Fruit fly (Drosophila melanogaster) whole organism, embryonic: Measurements from ENCODE around the gene RpS17.

Experiments
- Asciz ChIP-seq: fragments of 200-800 bp; sonication (Bioruptor generic); optimal IDR thresholded peaks from 2 replicates; lab custom pipeline; 2017; ENCODE audit warnings: missing biosample characterization, mild to moderate bottlenecking, missing genetic modification characterization, missing genetic modification reagents
- Atf6 ChIP-seq: fragments of 200-800 bp; sonication (Bioruptor generic); IDR thresholded peaks from 2 replicates; pipeline ENCODE4 v1.3.6; 2022; ENCODE audit warnings: missing biosample characterization, missing genetic modification characterization
- BtbVII ChIP-seq: fragments of 200-800 bp; sonication (Bioruptor generic); optimal IDR thresholded peaks from 3 replicates; lab custom pipeline; 2017; ENCODE audit warnings: missing biosample characterization, mild to moderate bottlenecking, missing genetic modification characterization
- CG1024 ChIP-seq: fragments of 200-800 bp; sonication (Bioruptor generic); IDR thresholded peaks from 2 replicates; pipeline ENCODE4 v1.3.6; 2022; ENCODE audit warnings: missing biosample characterization, missing genetic modification characterization
- CG11723 ChIP-seq: fragments of 200-800 bp; sonication (Bioruptor generic); optimal IDR thresholded peaks from 2 replicates; lab custom pipeline; 2017; ENCODE audit warnings: missing biosample characterization, mild to moderate bottlenecking, missing genetic modification characterization
- CG12942 ChIP-seq: fragments of 200-800 bp; sonication (Bioruptor generic); optimal IDR thresholded peaks from 3 replicates; lab custom pipeline; 2016; ENCODE audit warnings: missing biosample characterization, missing genetic modification characterization
- CG14667 ChIP-seq: fragments of 200-800 bp; sonication (Bioruptor generic); IDR thresholded peaks from 2 replicates; pipeline ENCODE4 v1.3.6; 2022; ENCODE audit warnings: missing biosample characterization, missing genetic modification characterization
- CG15696 ChIP-seq: fragments of 200-800 bp; sonication (Bioruptor generic); optimal IDR thresholded peaks from 2 replicates; lab custom pipeline; 2019; ENCODE audit warnings: missing biosample characterization, mild to moderate bottlenecking, missing genetic modification characterization, moderate library complexity
- CG17829 ChIP-seq: fragments of 200-800 bp; optimal IDR thresholded peaks from 2 replicates; lab custom pipeline; 2019; ENCODE audit warnings: missing biosample characterization, mild to moderate bottlenecking, missing genetic modification characterization, moderate library complexity
- CG1792 ChIP-seq: fragments of 200-800 bp; sonication (Bioruptor generic); optimal IDR thresholded peaks from 2 replicates; lab custom pipeline; 2016; ENCODE audit warnings: missing biosample characterization, missing genetic modification characterization
- CG2129 ChIP-seq: fragments of 200-800 bp; sonication (Bioruptor generic); IDR thresholded peaks from 2 replicates; pipeline ENCODE4 v1.3.6; 2022; ENCODE audit warnings: missing biosample characterization, missing genetic modification characterization; ENCODE audit not compliant: partially characterized antibody
- CG31365 ChIP-seq: fragments of 200-800 bp; sonication (Bioruptor generic); optimal IDR thresholded peaks from 2 replicates; lab custom pipeline; 2018; ENCODE audit warnings: missing biosample characterization, mild to moderate bottlenecking, missing genetic modification characterization
- CG34376 ChIP-seq: fragments of 200-800 bp; sonication (Bioruptor generic); optimal IDR thresholded peaks from 2 replicates; lab custom pipeline; 2018; ENCODE audit warnings: missing biosample characterization, mild to moderate bottlenecking, missing genetic modification characterization
- CG34422 ChIP-seq: fragments of 200-800 bp; sonication (Bioruptor generic); IDR thresholded peaks from 3 replicates; pipeline ENCODE4 v1.3.6; 2022; ENCODE audit warnings: missing biosample characterization, missing genetic modification characterization
- CG4820 ChIP-seq: fragments of 200-800 bp; sonication (Bioruptor generic); optimal IDR thresholded peaks from 3 replicates; lab custom pipeline; 2016; ENCODE audit warnings: missing biosample characterization, missing genetic modification characterization
- CG6175 ChIP-seq: fragments of 200-800 bp; sonication (Bioruptor generic); IDR thresholded peaks from 3 replicates; pipeline ENCODE4 v1.3.6; 2022; ENCODE audit warnings: missing biosample characterization, missing genetic modification characterization
- CG7357 ChIP-seq: fragments of 200-800 bp; sonication (Bioruptor generic); IDR thresholded peaks from 3 replicates; pipeline ENCODE4 v1.3.6; 2022; ENCODE audit warnings: missing biosample characterization, missing genetic modification characterization
- CG8290 ChIP-seq, 3 experiments: fragments of 200-800 bp; sonication (Bioruptor generic); optimal IDR thresholded peaks; 2 replicates each; lab custom pipeline; 2016 to 2019; ENCODE audit warnings: missing biosample characterization in 3 of 3, missing genetic modification characterization in 3 of 3, mild to moderate bottlenecking in 2 of 3, moderate library complexity in 1 of 3
- CG9797 ChIP-seq: fragments of 200-800 bp; sonication (Bioruptor generic); optimal IDR thresholded peaks from 3 replicates; lab custom pipeline; 2018; ENCODE audit warnings: missing biosample characterization, mild to moderate bottlenecking, missing genetic modification characterization
- CrebB ChIP-seq: fragments of 200-800 bp; sonication (Bioruptor generic); optimal IDR thresholded peaks from 3 replicates; lab custom pipeline; 2018; ENCODE audit warnings: missing biosample characterization, mild to moderate bottlenecking, missing genetic modification characterization
- H15 ChIP-seq: fragments of 200-800 bp; sonication (Bioruptor generic); IDR thresholded peaks from 3 replicates; pipeline ENCODE4 v1.3.6; 2022; ENCODE audit warnings: missing biosample characterization, missing genetic modification characterization
- Hmr ChIP-seq: fragments of 200-800 bp; sonication (Bioruptor generic); optimal IDR thresholded peaks from 3 replicates; lab custom pipeline; 2017; ENCODE audit warnings: mild to moderate bottlenecking, missing biosample characterization, missing genetic modification reagents, missing genetic modification characterization
- Meics ChIP-seq: fragments of 200-800 bp; sonication (Bioruptor generic); optimal IDR thresholded peaks from 2 replicates; lab custom pipeline; 2017; ENCODE audit warnings: missing biosample characterization, mild to moderate bottlenecking, missing genetic modification characterization
- Mrtf ChIP-seq: fragments of 200-800 bp; sonication (Bioruptor generic); IDR thresholded peaks from 3 replicates; pipeline ENCODE4 v1.3.6; 2022; ENCODE audit warnings: missing biosample characterization, missing genetic modification characterization
- Rfx ChIP-seq: fragments of 200-800 bp; sonication (Bioruptor generic); IDR thresholded peaks from 2 replicates; pipeline ENCODE4 v1.3.6; 2022; ENCODE audit warnings: missing biosample characterization, missing genetic modification characterization
- Taf1 ChIP-seq: fragments of 200-800 bp; sonication (Bioruptor generic); IDR thresholded peaks from 2 replicates; pipeline ENCODE4 v1.3.6; 2022; ENCODE audit warnings: missing biosample characterization, missing genetic modification characterization
- Trl ChIP-seq, 3 experiments: fragments of >200 bp in 2 of 3; fragments of 200-800 bp in 1 of 3; sonication (Bioruptor generic) in 1 of 3; optimal IDR thresholded peaks; 2 replicates in 1 of 3; 3 replicates in 2 of 3; lab custom pipeline; 2016 to 2017; ENCODE audit warnings: missing biosample characterization in 1 of 3, missing genetic modification characterization in 1 of 3
- YL-1 ChIP-seq: fragments of 200-800 bp; sonication (Bioruptor generic); optimal IDR thresholded peaks from 3 replicates; lab custom pipeline; 2017; ENCODE audit warnings: missing biosample characterization, mild to moderate bottlenecking, missing genetic modification characterization
- bbx ChIP-seq: fragments of 200-800 bp; sonication (Bioruptor generic); IDR thresholded peaks from 2 replicates; pipeline ENCODE4 v1.3.6; 2022; ENCODE audit warnings: missing biosample characterization, missing genetic modification characterization; ENCODE audit not compliant: partially characterized antibody
- bowl ChIP-seq: fragments of 200-800 bp; sonication (Bioruptor generic); IDR thresholded peaks from 2 replicates; pipeline ENCODE4 v1.3.6; 2022; ENCODE audit warnings: missing biosample characterization, missing genetic modification characterization
- chinmo ChIP-seq: fragments of 200-800 bp; sonication (Bioruptor generic); IDR thresholded peaks from 4 replicates; pipeline ENCODE4 v1.3.6; 2022; ENCODE audit warnings: missing biosample characterization, missing genetic modification characterization; ENCODE audit not compliant: partially characterized antibody
- crol ChIP-seq: fragments of 200-800 bp; sonication (Bioruptor generic); IDR thresholded peaks from 2 replicates; pipeline ENCODE4 v1.3.6; 2022; ENCODE audit warnings: missing biosample characterization, missing genetic modification characterization
- danr ChIP-seq: fragments of 200-800 bp; sonication (Bioruptor generic); IDR thresholded peaks from 2 replicates; pipeline ENCODE4 v1.3.6; 2022; ENCODE audit warnings: missing biosample characterization, missing genetic modification characterization
- esg ChIP-seq: fragments of 200-800 bp; sonication (Bioruptor generic); conservative IDR thresholded peaks from 2 replicates; pipeline ENCODE4 v1.3.6; 2022; ENCODE audit warnings: missing biosample characterization, missing genetic modification characterization
- eve ChIP-seq, 2 experiments: fragments of >200 bp; optimal IDR thresholded peaks; 2 replicates each; lab custom pipeline; 2017; ENCODE audit warnings: missing biosample characterization in 2 of 2, missing genetic modification characterization in 2 of 2
- hth ChIP-seq: fragments of >200 bp; optimal IDR thresholded peaks from 2 replicates; lab custom pipeline; 2017; ENCODE audit warnings: inconsistent platforms
- ind ChIP-seq: fragments of 200-800 bp; sonication (Bioruptor generic); optimal IDR thresholded peaks from 3 replicates; lab custom pipeline; 2016; ENCODE audit warnings: missing biosample characterization, missing genetic modification characterization
- mirr ChIP-seq: fragments of 200-800 bp; sonication (Bioruptor generic); optimal IDR thresholded peaks from 3 replicates; lab custom pipeline; 2018; ENCODE audit warnings: missing biosample characterization, mild to moderate bottlenecking, missing genetic modification characterization
- otp ChIP-seq: fragments of 200-800 bp; sonication (Bioruptor generic); IDR thresholded peaks from 3 replicates; pipeline ENCODE4, ENCODE4 v1.3.6; 2022; ENCODE audit warnings: missing biosample characterization, missing genetic modification characterization
- pan ChIP-seq, 4 experiments: fragments of >200 bp in 3 of 4; fragments of 200-800 bp in 1 of 4; sonication (Bioruptor generic) in 1 of 4; optimal IDR thresholded peaks in 3 of 4; IDR thresholded peaks in 1 of 4; 2 replicates each; pipeline versions ENCODE4 v1.3.6 to Lab custom; 2017 to 2022; ENCODE audit warnings: missing biosample characterization in 2 of 4, missing genetic modification characterization in 2 of 4, mixed read lengths in 1 of 4
- ranshi ChIP-seq: fragments of 200-800 bp; sonication (Bioruptor generic); IDR thresholded peaks from 2 replicates; pipeline ENCODE4 v1.3.6; 2022; ENCODE audit warnings: missing biosample characterization, missing genetic modification characterization
- sd ChIP-seq: fragments of 200-800 bp; sonication (Bioruptor generic); optimal IDR thresholded peaks from 3 replicates; lab custom pipeline; 2018; ENCODE audit warnings: missing biosample characterization, mild to moderate bottlenecking, missing genetic modification characterization, moderate library complexity
- sens-2 ChIP-seq: fragments of 200-800 bp; sonication (Bioruptor generic); IDR thresholded peaks from 2 replicates; pipeline ENCODE4 v1.3.6; 2022; ENCODE audit warnings: missing biosample characterization, missing genetic modification characterization
- slbo ChIP-seq: fragments of 200-800 bp; sonication (Bioruptor generic); IDR thresholded peaks from 2 replicates; pipeline ENCODE4 v1.3.6; 2022; ENCODE audit warnings: missing biosample characterization, missing genetic modification characterization
- slou ChIP-seq: fragments of 200-800 bp; sonication (Bioruptor generic); optimal IDR thresholded peaks from 3 replicates; lab custom pipeline; 2016; ENCODE audit warnings: missing biosample characterization, missing genetic modification characterization
- tup ChIP-seq: fragments of 200-800 bp; sonication (Bioruptor generic); optimal IDR thresholded peaks from 2 replicates; lab custom pipeline; 2016; ENCODE audit warnings: missing biosample characterization, mild to moderate bottlenecking, missing genetic modification characterization, moderate library complexity
- wek ChIP-seq: fragments of 200-800 bp; sonication (Bioruptor generic); optimal IDR thresholded peaks from 3 replicates; lab custom pipeline; 2018; ENCODE audit warnings: missing biosample characterization, mild to moderate bottlenecking, missing genetic modification characterization, moderate library complexity
- yki ChIP-seq: fragments of >200 bp; optimal IDR thresholded peaks from 3 replicates; lab custom pipeline; 2018

RpS17 gene

DNA sequence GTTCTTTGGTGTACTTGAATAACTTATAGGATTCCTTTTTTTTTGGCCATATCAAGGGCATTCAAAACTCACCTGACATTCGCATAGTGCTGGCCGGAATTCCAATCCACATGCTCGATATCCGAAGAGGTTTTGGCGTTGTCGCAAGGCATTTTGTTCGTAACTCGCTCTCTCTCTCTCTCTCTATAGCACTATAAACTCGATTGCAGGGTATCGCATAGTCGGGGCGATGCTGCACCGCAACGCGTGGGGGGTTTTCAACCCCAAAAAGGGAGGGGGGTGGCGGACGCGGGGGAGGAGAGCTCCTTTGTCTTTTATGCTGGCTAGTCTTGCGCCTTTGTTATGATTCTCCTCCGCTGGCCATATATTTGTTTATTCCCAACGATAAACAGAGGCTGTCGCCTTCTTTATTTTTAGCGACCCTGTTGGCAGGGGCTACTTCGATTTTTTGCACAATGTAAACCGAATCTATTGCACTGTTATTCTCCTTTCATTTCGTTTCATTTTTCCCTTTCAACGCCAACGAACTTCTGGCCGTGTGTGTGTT lies 31.1 kb downstream of the RpS17 start (continued):
- TF ChIP-seq CG12942 (GFP tag; lab: Kevin White, UChicago) (no peak), Atf6 (0 out of 2 replicates have a peak, but pooled peaks have one; percentile 21), CG6175 (GFP tag; lab: Robert Waterston, UW) (peak; percentile 38; the same call in 1 of the 3 replicates), crol (GFP tag; lab: Robert Waterston, UW) (peak; percentile 69), hth (lab: Kevin White, UChicago) (no peak), H15 (0 out of 3 replicates have a peak, but pooled peaks have one; percentile 41), YL-1 (no peak), otp (0 out of 3 replicates have a peak, but pooled peaks have one; percentile 38), Trl (optimal IDR thresholded peaks at IDR 0.05; lab: Kevin White, UChicago) (peak; percentile 14 to 17), Trl (GFP tag; optimal IDR thresholded peaks at IDR 0.05; lab: Kevin White, UChicago) (no peak), sd (tag; lab: Kevin White, UChicago) (peak; percentile 30), slbo (GFP tag; lab: Robert Waterston, UW) (0 out of 2 replicates have a peak, but pooled peaks have one; percentile 20), CG8290 (GFP tag; optimal IDR thresholded peaks at IDR 0.05; lab: Kevin White, UChicago) (no peak), CG8290 (tag; optimal IDR thresholded peaks at IDR 0.05; lab: Kevin White, UChicago) (peak in 1 of 2 experiments; percentile 25), esg (GFP tag; lab: Robert Waterston, UW) (no peak), pan (optimal IDR thresholded peaks at IDR 0.05; lab: Kevin White, UChicago) (peak in 1 of 2 experiments; percentile 46), pan (GFP tag; optimal IDR thresholded peaks at IDR 0.05 in 1 of 2, IDR thresholded peaks at IDR 0.05 in 1 of 2) (peak in 1 of 2 experiments; percentile 7), CG7357 (GFP tag; lab: Robert Waterston, UW) (peak; percentile 39; the same call in 1 of the 3 replicates), CG1024 (peak; percentile 23; the same call in 1 of the 2 replicates), CG4820 (GFP tag; lab: Kevin White, UChicago) (peak; percentile 12), CG34422 (GFP tag; lab: Robert Waterston, UW) (0 out of 3 replicates have a peak, but pooled peaks have one; percentile 15)
- TF ChIP-seq, all 482 proteins: peak for 46

DNA sequence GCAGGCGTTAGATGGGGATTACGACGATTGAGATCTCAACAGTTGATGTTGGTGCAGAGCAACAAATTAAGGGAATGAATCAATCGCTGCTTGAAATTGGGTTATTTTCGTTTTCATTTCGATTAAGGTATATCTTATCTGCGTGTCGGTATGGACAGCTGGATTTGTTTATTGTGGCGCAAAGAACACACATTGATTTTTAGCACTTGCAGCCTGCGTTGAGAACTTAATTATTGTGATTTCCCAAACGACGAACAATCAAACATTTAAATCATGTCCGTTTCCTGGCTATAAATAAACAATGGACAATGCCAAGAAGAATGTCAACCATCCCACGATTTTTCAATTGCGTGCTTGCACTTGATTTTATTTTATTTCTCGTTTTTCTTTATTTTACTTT lies 31.6 kb downstream of the RpS17 start:
- TF ChIP-seq slou (GFP tag; lab: Kevin White, UChicago) (no peak), Rfx (GFP tag; lab: Robert Waterston, UW) (0 out of 2 replicates have a peak, but pooled peaks have one; percentile 1), Meics (GFP tag; lab: Kevin White, UChicago) (no peak), bowl (no peak), mirr (GFP tag; lab: Kevin White, UChicago) (peak; percentile 21), CG17829 (no peak), Hmr (GFP tag; lab: Kevin White, UChicago) (no peak), chinmo (GFP tag; lab: Robert Waterston, UW) (0 out of 4 replicates have a peak, but pooled peaks have one; percentile 48), eve (GFP tag; optimal IDR thresholded peaks at IDR 0.05; lab: Kevin White, UChicago) (peak in 1 of 2 experiments; percentile 64), yki (lab: Kevin White, UChicago) (no peak), ranshi (GFP tag; lab: Robert Waterston, UW) (no peak), CG9797 (GFP tag; lab: Kevin White, UChicago) (no peak), Mrtf (GFP tag; lab: Robert Waterston, UW) (no peak), CG1792 (GFP tag; lab: Kevin White, UChicago) (no peak), CG34376 (no peak), sens-2 (no peak), Taf1 (GFP tag; lab: Robert Waterston, UW) (no peak), CG11723 (GFP tag; lab: Kevin White, UChicago) (no peak)

dm6 chr3L:9397156-9397555 lies 32.5 kb downstream of the RpS17 start:
- TF ChIP-seq wek (peak; percentile 79), CG31365 (tag; lab: Kevin White, UChicago) (peak; percentile 82), tup (GFP tag; lab: Kevin White, UChicago) (peak; percentile 36), bbx (GFP tag; lab: Robert Waterston, UW) (no peak), CG14667 (no peak), danr (GFP tag; lab: Robert Waterston, UW) (no peak), CrebB (tag; lab: Kevin White, UChicago) (peak; percentile 76), CG15696 (peak; percentile 66), Asciz (GFP tag; lab: Kevin White, UChicago) (peak; percentile 85), CG4820 (GFP tag; lab: Kevin White, UChicago) (peak; percentile 12), CG2129 (GFP tag; lab: Robert Waterston, UW) (no peak), ind (no peak), BtbVII (peak; percentile 91)
